1 fruit fly cellular context compared by ENCODE assay signal in the genomic region with DNA sequence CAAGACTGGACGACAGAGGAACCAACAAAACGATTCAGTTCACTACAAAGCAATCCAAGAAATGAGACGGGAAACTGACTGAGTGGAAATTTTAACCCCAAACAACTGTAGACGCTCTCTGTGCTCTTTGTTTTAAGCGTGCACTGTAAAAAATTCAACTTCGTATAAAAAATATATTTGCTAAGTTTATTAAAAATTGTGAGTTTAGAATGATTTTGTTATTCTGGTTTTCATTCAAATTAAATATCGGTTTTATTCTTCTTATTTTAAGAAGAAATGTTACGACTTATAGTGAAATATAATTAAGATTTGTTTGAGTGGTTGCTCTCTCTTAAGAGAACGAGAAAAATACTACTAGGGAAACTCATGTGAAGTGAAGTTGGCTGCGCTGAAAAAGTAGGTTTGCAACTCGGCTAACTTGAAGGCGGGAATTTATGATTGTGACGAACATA.
TF ChIP-seq lines count a peak whose summit lies in the region.

No protein-coding gene starts in this region.

TF ChIP-seq in whole organism, embryonic, 481 proteins besides CTCF, POLR2A, EP300 and RAD21 (continued from another document and continues in another):
- TF ChIP-seq CG15514 (GFP tag; optimal IDR thresholded peaks at IDR 0.05; lab: Kevin White, UChicago) (peak; percentile 88), grau (tag; optimal IDR thresholded peaks at IDR 0.05; lab: Kevin White, UChicago) (peak; percentile 92), CG12104 (GFP tag; optimal IDR thresholded peaks at IDR 0.05; lab: Kevin White, UChicago) (peak; percentile 83), bbx (GFP tag; IDR thresholded peaks at IDR 0.05; lab: Robert Waterston, UW; ENCODE audit: partially characterized antibody) (no peak), lilli (GFP tag; optimal IDR thresholded peaks at IDR 0.05; lab: Kevin White, UChicago) (peak; percentile 95), CG16779 (GFP tag; IDR thresholded peaks at IDR 0.05; lab: Robert Waterston, UW) (peak; percentile 90), CG10321 (GFP tag; IDR thresholded peaks at IDR 0.05; lab: Robert Waterston, UW) (peak; percentile 83), Poxn (GFP tag; IDR thresholded peaks at IDR 0.05; lab: Robert Waterston, UW) (peak; percentile 73), Awh (GFP tag; IDR thresholded peaks at IDR 0.05; lab: Robert Waterston, UW) (peak; percentile 98), nerfin-2 (GFP tag; IDR thresholded peaks at IDR 0.05; lab: Robert Waterston, UW; ENCODE audit: partially characterized antibody) (no peak), Fer3 (tag; optimal IDR thresholded peaks at IDR 0.05; lab: Kevin White, UChicago) (peak; percentile 86), ato (GFP tag; IDR thresholded peaks at IDR 0.05; lab: Robert Waterston, UW; ENCODE audit: partially characterized antibody) (no peak), CG17359 (tag; optimal IDR thresholded peaks at IDR 0.05; lab: Kevin White, UChicago) (peak; percentile 93), nerfin-1 (tag; optimal IDR thresholded peaks at IDR 0.05; lab: Kevin White, UChicago) (peak; percentile 86), Mrtf (GFP tag; IDR thresholded peaks at IDR 0.05; lab: Robert Waterston, UW) (peak; percentile 93), CG17361 (GFP tag; IDR thresholded peaks at IDR 0.05; lab: Robert Waterston, UW) (peak; percentile 87), crp (GFP tag; optimal IDR thresholded peaks at IDR 0.05; lab: Kevin White, UChicago) (peak in 1 of 2 experiments; percentile 65), CG9727 (GFP tag; optimal IDR thresholded peaks at IDR 0.05; lab: Kevin White, UChicago) (peak; percentile 96), gfzf (GFP tag; optimal IDR thresholded peaks at IDR 0.05; lab: Kevin White, UChicago) (peak; percentile 33), cwo (GFP tag; optimal IDR thresholded peaks at IDR 0.05; lab: Kevin White, UChicago) (peak; percentile 80), dmrt99B (tag; optimal IDR thresholded peaks at IDR 0.05; lab: Kevin White, UChicago) (peak; percentile 94), eve (GFP tag; optimal IDR thresholded peaks at IDR 0.05; lab: Kevin White, UChicago) (peak in 1 of 2 experiments; percentile 93), CG12299 (tag; optimal IDR thresholded peaks at IDR 0.05; lab: Kevin White, UChicago) (peak; percentile 93), CG13624 (GFP tag; optimal IDR thresholded peaks at IDR 0.05; lab: Kevin White, UChicago) (peak; percentile 88), MESR4 (GFP tag; optimal IDR thresholded peaks at IDR 0.05; lab: Kevin White, UChicago) (peak; percentile 42), CG14965 (GFP tag; optimal IDR thresholded peaks at IDR 0.05; lab: Kevin White, UChicago; ENCODE audit: borderline replicate concordance) (peak; percentile 56), mld (GFP tag; IDR thresholded peaks at IDR 0.05; lab: Robert Waterston, UW; ENCODE audit: partially characterized antibody) (no peak), CG9437 (GFP tag; optimal IDR thresholded peaks at IDR 0.05; lab: Kevin White, UChicago) (peak; percentile 78), klu (GFP tag; IDR thresholded peaks at IDR 0.05; lab: Robert Waterston, UW) (peak; percentile 94), ATbp (GFP tag; optimal IDR thresholded peaks at IDR 0.05; lab: Kevin White, UChicago) (peak; percentile 92), twi (tag; optimal IDR thresholded peaks at IDR 0.05; lab: Kevin White, UChicago) (peak; percentile 78), CkIIα-i1 (GFP tag; IDR thresholded peaks at IDR 0.05; lab: Robert Waterston, UW) (peak; percentile 91; the same call in 1 of the 2 replicates), CG7357 (GFP tag; IDR thresholded peaks at IDR 0.05; lab: Robert Waterston, UW) (peak; percentile 93), BtbVII (GFP tag; optimal IDR thresholded peaks at IDR 0.05; lab: Kevin White, UChicago) (peak; percentile 76), CG5953 (GFP tag; IDR thresholded peaks at IDR 0.05; lab: Robert Waterston, UW) (peak; percentile 97), vfl (GFP tag; optimal IDR thresholded peaks at IDR 0.05; lab: Kevin White, UChicago) (peak; percentile 75), Atf-2 (GFP tag; optimal IDR thresholded peaks at IDR 0.05; lab: Kevin White, UChicago) (peak; percentile 96), Atf3 (GFP tag; optimal IDR thresholded peaks at IDR 0.05; lab: Kevin White, UChicago) (peak; percentile 96), CG2120 (GFP tag; optimal IDR thresholded peaks at IDR 0.05; lab: Kevin White, UChicago) (peak; percentile 95), slou (GFP tag; optimal IDR thresholded peaks at IDR 0.05; lab: Kevin White, UChicago) (peak; percentile 89), tll (GFP tag; optimal IDR thresholded peaks at IDR 0.05; lab: Kevin White, UChicago) (peak in 1 of 2 experiments; percentile 27), mirr (GFP tag; optimal IDR thresholded peaks at IDR 0.05; lab: Kevin White, UChicago) (peak; percentile 69), grn (GFP tag; optimal IDR thresholded peaks at IDR 0.05; lab: Kevin White, UChicago) (peak; percentile 51), gem (tag; optimal IDR thresholded peaks at IDR 0.05; lab: Kevin White, UChicago) (peak; percentile 98), Rfx (GFP tag; IDR thresholded peaks at IDR 0.05; lab: Robert Waterston, UW) (peak; percentile 96), CG11723 (GFP tag; optimal IDR thresholded peaks at IDR 0.05; lab: Kevin White, UChicago) (peak; percentile 78), CG1529 (GFP tag; optimal IDR thresholded peaks at IDR 0.05; lab: Kevin White, UChicago) (peak; percentile 84), CG3838 (GFP tag; optimal IDR thresholded peaks at IDR 0.05; lab: Kevin White, UChicago) (peak; percentile 92), nmo (GFP tag; optimal IDR thresholded peaks at IDR 0.05; lab: Kevin White, UChicago) (peak; percentile 94), CG7556 (GFP tag; optimal IDR thresholded peaks at IDR 0.05; lab: Kevin White, UChicago) (peak; percentile 96), E2f2 (GFP tag; IDR thresholded peaks at IDR 0.05; lab: Robert Waterston, UW) (peak; percentile 98), PHDP (tag; optimal IDR thresholded peaks at IDR 0.05; lab: Kevin White, UChicago) (peak; percentile 95), Ada2b (GFP tag; IDR thresholded peaks at IDR 0.05; lab: Robert Waterston, UW) (peak; percentile 98), Elba2 (GFP tag; optimal IDR thresholded peaks at IDR 0.05; lab: Kevin White, UChicago) (peak; percentile 58), CG15073 (GFP tag; optimal IDR thresholded peaks at IDR 0.05; lab: Kevin White, UChicago) (peak; percentile 70), trem (tag; optimal IDR thresholded peaks at IDR 0.05; lab: Kevin White, UChicago) (peak; percentile 92), E2f1 (GFP tag; IDR thresholded peaks at IDR 0.05; lab: Robert Waterston, UW) (peak; percentile 98), CG1647 (GFP tag; optimal IDR thresholded peaks at IDR 0.05; lab: Kevin White, UChicago) (peak; percentile 77), jing (GFP tag; optimal IDR thresholded peaks at IDR 0.05; lab: Kevin White, UChicago) (peak; percentile 91), Blimp-1 (GFP tag; optimal IDR thresholded peaks at IDR 0.05; lab: Kevin White, UChicago) (peak; percentile 93), ab (GFP tag; optimal IDR thresholded peaks at IDR 0.05; lab: Kevin White, UChicago) (peak; percentile 28), CG9797 (GFP tag; optimal IDR thresholded peaks at IDR 0.05; lab: Kevin White, UChicago) (no peak), CG1792 (GFP tag; optimal IDR thresholded peaks at IDR 0.05; lab: Kevin White, UChicago) (peak; percentile 80), Neu2 (GFP tag; optimal IDR thresholded peaks at IDR 0.05; lab: Kevin White, UChicago; ENCODE audit: borderline replicate concordance) (peak; percentile 35), CG33557 (GFP tag; optimal IDR thresholded peaks at IDR 0.05; lab: Kevin White, UChicago) (peak; percentile 83), Hr78 (GFP tag; optimal IDR thresholded peaks at IDR 0.05; lab: Kevin White, UChicago) (peak in 1 of 2 experiments; percentile 95), knrl (GFP tag; IDR thresholded peaks at IDR 0.05; lab: Robert Waterston, UW; ENCODE audit: partially characterized antibody) (no peak), tna (GFP tag; IDR thresholded peaks at IDR 0.05; lab: Robert Waterston, UW; ENCODE audit: partially characterized antibody) (no peak; the same call in 1 of the 2 replicates), Dbx (GFP tag; IDR thresholded peaks at IDR 0.05; lab: Robert Waterston, UW) (peak; percentile 98), CG6175 (GFP tag; IDR thresholded peaks at IDR 0.05; lab: Robert Waterston, UW) (peak; percentile 94), run (tag; optimal IDR thresholded peaks at IDR 0.05; lab: Kevin White, UChicago) (peak; percentile 98), dati (GFP tag; IDR thresholded peaks at IDR 0.05; lab: Robert Waterston, UW) (peak; percentile 92), CG14014 (GFP tag; IDR thresholded peaks at IDR 0.05; lab: Robert Waterston, UW) (peak; percentile 96), ERR (GFP tag; optimal IDR thresholded peaks at IDR 0.05; lab: Kevin White, UChicago) (peak; percentile 79), CG10267 (tag; optimal IDR thresholded peaks at IDR 0.05; lab: Kevin White, UChicago) (peak; percentile 94), CG9215 (GFP tag; IDR thresholded peaks at IDR 0.05; lab: Robert Waterston, UW) (peak; percentile 92), Hmr (GFP tag; optimal IDR thresholded peaks at IDR 0.05; lab: Kevin White, UChicago) (peak; percentile 93), CG2712 (tag; optimal IDR thresholded peaks at IDR 0.05; lab: Kevin White, UChicago) (peak; percentile 98), CG10565 (GFP tag; optimal IDR thresholded peaks at IDR 0.05; lab: Kevin White, UChicago) (peak; percentile 34), CG2678 (tag; optimal IDR thresholded peaks at IDR 0.05; lab: Kevin White, UChicago) (peak; percentile 94), CG4404 (GFP tag; IDR thresholded peaks at IDR 0.05; lab: Robert Waterston, UW) (peak; percentile 94), fd64A (GFP tag; optimal IDR thresholded peaks at IDR 0.05; lab: Kevin White, UChicago) (peak; percentile 42), fru (optimal IDR thresholded peaks at IDR 0.05; lab: Kevin White, UChicago) (no peak), zfh1 (GFP tag; IDR thresholded peaks at IDR 0.05; lab: Robert Waterston, UW) (peak; percentile 98), HLHmδ (GFP tag; optimal IDR thresholded peaks at IDR 0.05; lab: Kevin White, UChicago) (peak; percentile 77), CG3281 (GFP tag; optimal IDR thresholded peaks at IDR 0.05; lab: Kevin White, UChicago) (peak; percentile 84), Six4 (GFP tag; optimal IDR thresholded peaks at IDR 0.05; lab: Kevin White, UChicago) (peak; percentile 93), CG11560 (tag; IDR thresholded peaks at IDR 0.05; lab: Robert Waterston, UW) (peak; percentile 86; the same call in 2 of the 3 replicates), CG4328 (GFP tag; optimal IDR thresholded peaks at IDR 0.05; lab: Kevin White, UChicago) (peak; percentile 66), NC2α (GFP tag; optimal IDR thresholded peaks at IDR 0.05; lab: Kevin White, UChicago) (peak; percentile 77), Stat92E (GFP tag; optimal IDR thresholded peaks at IDR 0.05; lab: Kevin White, UChicago) (peak in 1 of 3 experiments; percentile 66), CG2199 (GFP tag; IDR thresholded peaks at IDR 0.05; lab: Robert Waterston, UW) (peak; percentile 95), Mad (GFP tag; optimal IDR thresholded peaks at IDR 0.05; lab: Kevin White, UChicago) (peak; percentile 84), CG32767 (GFP tag; IDR thresholded peaks at IDR 0.05; lab: Robert Waterston, UW) (peak; percentile 98), repo (GFP tag; optimal IDR thresholded peaks at IDR 0.05; lab: Kevin White, UChicago) (peak; percentile 86), wor (GFP tag; IDR thresholded peaks at IDR 0.05; lab: Robert Waterston, UW) (peak; percentile 95), row (GFP tag; IDR thresholded peaks at IDR 0.05; lab: Robert Waterston, UW) (peak; percentile 99), pb (GFP tag; optimal IDR thresholded peaks at IDR 0.05; lab: Kevin White, UChicago) (peak; percentile 80), unpg (GFP tag; optimal IDR thresholded peaks at IDR 0.05; lab: Kevin White, UChicago) (peak; percentile 95), CG1832 (GFP tag; optimal IDR thresholded peaks at IDR 0.05; lab: Kevin White, UChicago) (no peak), CG4820 (GFP tag; optimal IDR thresholded peaks at IDR 0.05; lab: Kevin White, UChicago) (peak; percentile 88), CG12659 (GFP tag; optimal IDR thresholded peaks at IDR 0.05; lab: Kevin White, UChicago) (peak; percentile 93), sisA (GFP tag; IDR thresholded peaks at IDR 0.05; lab: Robert Waterston, UW) (peak; percentile 98), Dip3 (GFP tag; optimal IDR thresholded peaks at IDR 0.05; lab: Kevin White, UChicago) (peak; percentile 90), CG8944 (GFP tag; optimal IDR thresholded peaks at IDR 0.05; lab: Kevin White, UChicago) (peak; percentile 83), tap (tag; optimal IDR thresholded peaks at IDR 0.05; lab: Kevin White, UChicago) (peak; percentile 87), CG7839 (tag; optimal IDR thresholded peaks at IDR 0.05; lab: Kevin White, UChicago) (peak; percentile 94), CG30020 (tag; optimal IDR thresholded peaks at IDR 0.05; lab: Kevin White, UChicago) (peak; percentile 67), Bgb (GFP tag; IDR thresholded peaks at IDR 0.05; lab: Robert Waterston, UW; ENCODE audit: partially characterized antibody) (peak; percentile 24; the same call in 1 of the 2 replicates), zen2 (GFP tag; IDR thresholded peaks at IDR 0.05; lab: Robert Waterston, UW; ENCODE audit: partially characterized antibody) (no peak), CG11398 (GFP tag; optimal IDR thresholded peaks at IDR 0.05; lab: Kevin White, UChicago) (peak; percentile 77), CG14860 (GFP tag; IDR thresholded peaks at IDR 0.05; lab: Robert Waterston, UW; ENCODE audit: partially characterized antibody) (no peak), MTF-1 (GFP tag; optimal IDR thresholded peaks at IDR 0.05; lab: Kevin White, UChicago; ENCODE audit: borderline replicate concordance) (peak; percentile 80), HHEX (GFP tag; optimal IDR thresholded peaks at IDR 0.05; lab: Kevin White, UChicago) (peak; percentile 86), toy (GFP tag; IDR thresholded peaks at IDR 0.05; lab: Robert Waterston, UW) (peak; percentile 91), CG8388 (GFP tag; optimal IDR thresholded peaks at IDR 0.05; lab: Kevin White, UChicago) (peak; percentile 94), chm (GFP tag; IDR thresholded peaks at IDR 0.05; lab: Robert Waterston, UW) (peak; percentile 98), Gsc (GFP tag; IDR thresholded peaks at IDR 0.05; lab: Robert Waterston, UW) (no peak), chinmo (GFP tag; IDR thresholded peaks at IDR 0.05; lab: Robert Waterston, UW; ENCODE audit: partially characterized antibody) (no peak), Hr51 (GFP tag; optimal IDR thresholded peaks at IDR 0.05; lab: Kevin White, UChicago) (peak; percentile 90 to 98), CrebB (tag; optimal IDR thresholded peaks at IDR 0.05; lab: Kevin White, UChicago) (peak; percentile 85), slbo (GFP tag; IDR thresholded peaks at IDR 0.05; lab: Robert Waterston, UW) (peak; percentile 98), Max (GFP tag; optimal IDR thresholded peaks at IDR 0.05; lab: Kevin White, UChicago) (peak; percentile 82)
